Worm (Caenorhabditis elegans) whole organism, late embryonic: ENCODE data around the gene dct-14.
"Not testable (repeated sequence)": the region's sequence is repeated elsewhere in the genome, so short reads cannot be mapped to it uniquely, and the experiment has no call there.

Experiments used
- C08G9.2 ChIP-seq: sonication (generic microtip); optimal IDR thresholded peaks from 2 replicates; lab custom pipeline; 2016; ENCODE audit warnings: mild to moderate bottlenecking, missing genetic modification characterization, moderate library complexity, missing compliant biosample characterization
- F13H6.1 ChIP-seq: sonication (generic microtip); optimal IDR thresholded peaks from 2 replicates; lab custom pipeline; 2016; ENCODE audit warnings: missing genetic modification characterization, missing compliant biosample characterization
- K09A11.1 ChIP-seq: sonication (generic microtip); optimal IDR thresholded peaks from 2 replicates; lab custom pipeline; 2017; ENCODE audit warnings: antibody characterized with exemption, mild to moderate bottlenecking, missing genetic modification characterization, missing compliant biosample characterization; ENCODE audit not compliant: insufficient read depth
- Y22D7AL.16 ChIP-seq: sonication (generic microtip); optimal IDR thresholded peaks from 2 replicates; lab custom pipeline; 2016; ENCODE audit warnings: missing genetic modification characterization, missing compliant biosample characterization
- ceh-18 ChIP-seq: sonication (generic microtip); optimal IDR thresholded peaks from 2 replicates; lab custom pipeline; 2016; ENCODE audit warnings: missing genetic modification characterization, missing compliant biosample characterization
- ceh-2 ChIP-seq: sonication (generic microtip); optimal IDR thresholded peaks from 2 replicates; lab custom pipeline; 2016; ENCODE audit warnings: missing genotype, missing genetic modification characterization, missing compliant biosample characterization
- ceh-22 ChIP-seq: sonication (generic microtip); optimal IDR thresholded peaks from 2 replicates; lab custom pipeline; 2017; ENCODE audit warnings: missing biosample characterization, missing genetic modification characterization
- ceh-31 ChIP-seq: sonication (generic microtip); optimal IDR thresholded peaks from 2 replicates; lab custom pipeline; 2016; ENCODE audit warnings: missing genetic modification characterization, missing compliant biosample characterization
- ceh-34 ChIP-seq: sonication (generic microtip); optimal IDR thresholded peaks from 2 replicates; lab custom pipeline; 2016; ENCODE audit warnings: mild to moderate bottlenecking, missing genetic modification characterization, missing compliant biosample characterization
- ceh-45 ChIP-seq: fragments of 200-800 bp; sonication (Bioruptor generic); IDR thresholded peaks from 2 replicates; pipeline ENCODE4 v1.3.6; 2022; ENCODE audit warnings: missing genetic modification reagents, missing genetic modification characterization, missing compliant biosample characterization
- ceh-6 ChIP-seq: fragments of 200-800 bp; sonication (Bioruptor generic); optimal IDR thresholded peaks from 2 replicates; lab custom pipeline; 2018; ENCODE audit warnings: mild to moderate bottlenecking, missing genetic modification characterization, missing compliant biosample characterization
- ceh-9 ChIP-seq: sonication (generic microtip); optimal IDR thresholded peaks from 2 replicates; lab custom pipeline; 2016; ENCODE audit warnings: mild to moderate bottlenecking, missing genetic modification characterization, inconsistent platforms, missing compliant biosample characterization
- dmd-4 ChIP-seq: sonication (generic microtip); optimal IDR thresholded peaks from 2 replicates; lab custom pipeline; 2016; ENCODE audit warnings: borderline replicate concordance, missing genetic modification characterization, missing compliant biosample characterization
- dve-1 ChIP-seq: sonication (generic microtip); optimal IDR thresholded peaks from 2 replicates; lab custom pipeline; 2017; ENCODE audit warnings: antibody characterized with exemption, mild to moderate bottlenecking, missing genetic modification characterization, missing compliant biosample characterization
- elt-2 ChIP-seq: sonication (generic microtip); optimal IDR thresholded peaks from 2 replicates; lab custom pipeline; 2016; ENCODE audit warnings: missing genetic modification reagents, missing genetic modification characterization, missing compliant biosample characterization
- ets-4 ChIP-seq: sonication (generic microtip); optimal IDR thresholded peaks from 2 replicates; lab custom pipeline; 2016; ENCODE audit warnings: missing genetic modification characterization, missing compliant biosample characterization
- fax-1 ChIP-seq: sonication (generic microtip); optimal IDR thresholded peaks from 2 replicates; lab custom pipeline; 2016; ENCODE audit warnings: missing genotype, missing genetic modification characterization, missing compliant biosample characterization
- gmeb-2 ChIP-seq: sonication (generic microtip); optimal IDR thresholded peaks from 2 replicates; lab custom pipeline; 2016; ENCODE audit warnings: missing genetic modification characterization, inconsistent platforms, missing compliant biosample characterization
- hlh-30 ChIP-seq: sonication (generic microtip); optimal IDR thresholded peaks from 2 replicates; lab custom pipeline; 2017; ENCODE audit warnings: antibody characterized with exemption, missing genetic modification characterization, missing compliant biosample characterization; ENCODE audit not compliant: insufficient read depth
- hlh-8 ChIP-seq: sonication (generic microtip); optimal IDR thresholded peaks from 2 replicates; lab custom pipeline; 2016; ENCODE audit warnings: missing genotype, missing genetic modification characterization, missing compliant biosample characterization
- lim-6 ChIP-seq: sonication (generic microtip); optimal IDR thresholded peaks from 2 replicates; lab custom pipeline; 2016; ENCODE audit warnings: missing genetic modification characterization, missing compliant biosample characterization
- lin-11 ChIP-seq: fragments of 200-800 bp; sonication (Bioruptor generic); optimal IDR thresholded peaks from 2 replicates; lab custom pipeline; 2018; ENCODE audit warnings: mild to moderate bottlenecking, missing genetic modification characterization, missing compliant biosample characterization
- madf-2 ChIP-seq: sonication (generic microtip); optimal IDR thresholded peaks from 2 replicates; lab custom pipeline; 2017; ENCODE audit warnings: missing genetic modification characterization, missing compliant biosample characterization
- mec-3 ChIP-seq: sonication (generic microtip); optimal IDR thresholded peaks from 2 replicates; lab custom pipeline; 2016; ENCODE audit warnings: borderline replicate concordance, missing genetic modification characterization, missing compliant biosample characterization
- nhr-11 ChIP-seq: fragments of 150-350 bp; optimal IDR thresholded peaks from 2 replicates; lab custom pipeline; 2014; ENCODE audit warnings: missing biosample characterization, missing genetic modification characterization
- npax-4 ChIP-seq: sonication (generic microtip); optimal IDR thresholded peaks from 2 replicates; lab custom pipeline; 2016; ENCODE audit warnings: missing genetic modification characterization, missing compliant biosample characterization
- pat-9 ChIP-seq: fragments of 200-800 bp; sonication (Bioruptor generic); optimal IDR thresholded peaks from 2 replicates; lab custom pipeline; 2018; ENCODE audit warnings: mild to moderate bottlenecking, missing genetic modification characterization, moderate library complexity, missing compliant biosample characterization
- pha-4 ChIP-seq: fragments of 150-350 bp; optimal IDR thresholded peaks from 2 replicates; lab custom pipeline; 2018; ENCODE audit warnings: missing biosample characterization, missing genetic modification reagents, missing genetic modification characterization
- pqm-1 ChIP-seq: sonication (generic microtip); optimal IDR thresholded peaks from 2 replicates; lab custom pipeline; 2016; ENCODE audit warnings: missing genetic modification characterization, missing compliant biosample characterization
- pros-1 ChIP-seq: fragments of 150-350 bp; optimal IDR thresholded peaks from 2 replicates; lab custom pipeline; 2014; ENCODE audit warnings: missing biosample characterization, missing genetic modification reagents, missing genetic modification characterization
- sdc-2 ChIP-seq: sonication (generic microtip); optimal IDR thresholded peaks from 2 replicates; lab custom pipeline; 2016; ENCODE audit warnings: missing genotype, missing genetic modification characterization, missing compliant biosample characterization
- sox-2 ChIP-seq: fragments of 200-800 bp; sonication (Bioruptor generic); IDR thresholded peaks from 2 replicates; pipeline ENCODE4 v1.3.6; 2022; ENCODE audit warnings: missing genetic modification reagents, missing genetic modification characterization, missing compliant biosample characterization
- tbx-2 ChIP-seq: sonication (generic microtip); optimal IDR thresholded peaks from 2 replicates; lab custom pipeline; 2016; ENCODE audit warnings: missing genetic modification characterization, missing compliant biosample characterization
- tbx-7 ChIP-seq: sonication (generic microtip); optimal IDR thresholded peaks from 2 replicates; lab custom pipeline; 2016; ENCODE audit warnings: missing genotype, missing genetic modification characterization, missing compliant biosample characterization
- unc-3 ChIP-seq, 2 experiments: fragments of 200-800 bp in 1 of 2; sonication (Bioruptor generic) in 1 of 2; sonication (generic microtip) in 1 of 2; conservative IDR thresholded peaks in 1 of 2; optimal IDR thresholded peaks in 1 of 2; 2 replicates each; pipeline versions ENCODE4 v1.3.6 to Lab custom; 2016 to 2022; ENCODE audit warnings: missing compliant biosample characterization in 2 of 2, missing genetic modification characterization in 2 of 2, missing genetic modification reagents in 1 of 2
- unc-86 ChIP-seq: sonication (generic microtip); optimal IDR thresholded peaks from 2 replicates; lab custom pipeline; 2016; ENCODE audit warnings: missing genetic modification characterization, missing compliant biosample characterization
- zip-5 ChIP-seq: sonication (generic microtip); optimal IDR thresholded peaks from 2 replicates; lab custom pipeline; 2016; ENCODE audit warnings: missing genetic modification characterization, missing compliant biosample characterization
- ztf-16 ChIP-seq: sonication (generic microtip); optimal IDR thresholded peaks from 2 replicates; lab custom pipeline; 2017; ENCODE audit warnings: missing genetic modification characterization, missing compliant biosample characterization

Gene dct-14

ce11 chrV:20513661-20514060 is 13.4 kb upstream of the dct-14 start, which contains the start of gene Y38H6C.8:
Gene Y38H6C.8 (plus strand): TSS chrV:20513961.
- TF ChIP-seq pqm-1, ztf-16, ceh-9 (tag; lab: Kevin White, UChicago): not testable (repeated sequence)
- TF ChIP-seq, all 69 proteins: peak for 0; not testable (repeated sequence) for 69

- no peak for TF ChIP-seq ceh-31 (tag; lab: Kevin White, UChicago)
- no peak for TF ChIP-seq dmd-4 (tag; lab: Kevin White, UChicago)
- TF ChIP-seq pros-1 (tag; lab: Kevin White, UChicago): no peak
- no peak for TF ChIP-seq unc-3 (GFP tag; conservative IDR thresholded peaks at IDR 0.05; lab: Robert Waterston, UW)
- TF ChIP-seq unc-3 (tag; optimal IDR thresholded peaks at IDR 0.05; lab: Kevin White, UChicago): no peak
- TF ChIP-seq sdc-2 (tag; lab: Kevin White, UChicago): no peak
- TF ChIP-seq ceh-18: no peak
- TF ChIP-seq, all 69 proteins: peak for 0
These were observed 9.1 kb upstream of the dct-14 start for ce11 chrV:20509427-20509826.

- TF ChIP-seq hlh-8 (tag; lab: Kevin White, UChicago): no peak
- TF ChIP-seq pqm-1 (tag; lab: Kevin White, UChicago): no peak
- no peak for TF ChIP-seq lim-6
- no peak for TF ChIP-seq npax-4 (tag; lab: Kevin White, UChicago)
- no peak for TF ChIP-seq ceh-2 (tag; lab: Kevin White, UChicago)
- TF ChIP-seq K09A11.1 (tag; lab: Kevin White, UChicago): no peak
- no peak for TF ChIP-seq ceh-22 (tag; lab: Kevin White, UChicago)
- no peak for TF ChIP-seq pha-4 (tag; lab: Kevin White, UChicago)
- no peak for TF ChIP-seq Y22D7AL.16 (tag; lab: Kevin White, UChicago)
- no peak for TF ChIP-seq ceh-45 (GFP tag; lab: Robert Waterston, UW)
- no peak for TF ChIP-seq madf-2
- no peak for TF ChIP-seq ztf-16 (tag; lab: Kevin White, UChicago)
- TF ChIP-seq ceh-6 (GFP tag; lab: Kevin White, UChicago): no peak
- no peak for TF ChIP-seq tbx-7 (tag; lab: Kevin White, UChicago)
- TF ChIP-seq pros-1 (tag; lab: Kevin White, UChicago): no peak
These were observed 6.2 kb upstream of the dct-14 start for ce11 chrV:20506542-20506941.

- TF ChIP-seq hlh-8 (tag; lab: Kevin White, UChicago): no peak
- TF ChIP-seq hlh-30 (tag; lab: Kevin White, UChicago): no peak
- no peak for TF ChIP-seq ceh-34
- no peak for TF ChIP-seq K09A11.1 (tag; lab: Kevin White, UChicago)
- no peak for TF ChIP-seq fax-1
- TF ChIP-seq ceh-6 (GFP tag; lab: Kevin White, UChicago): no peak
- no peak for TF ChIP-seq zip-5 (tag; lab: Kevin White, UChicago)
- TF ChIP-seq Y22D7AL.16 (tag; lab: Kevin White, UChicago): no peak
- TF ChIP-seq ceh-31 (tag; lab: Kevin White, UChicago): no peak
- TF ChIP-seq sox-2: no peak
- TF ChIP-seq mec-3: no peak
These were observed 4.7 kb upstream of the dct-14 start, which contains the start of gene Y38H6C.4 for ce11 chrV:20504997-20505396. Gene Y38H6C.4 (minus strand): TSS chrV:20505097.

- TF ChIP-seq ets-4 (tag; lab: Kevin White, UChicago) (no peak), pqm-1 (tag; lab: Kevin White, UChicago) (no peak), hlh-30 (tag; lab: Kevin White, UChicago) (no peak), dve-1 (no peak), pat-9 (tag; lab: Kevin White, UChicago) (no peak), unc-86 (tag; lab: Kevin White, UChicago) (no peak), ceh-31 (tag; lab: Kevin White, UChicago) (no peak), tbx-7 (tag; lab: Kevin White, UChicago) (no peak), lin-11 (tag; lab: Kevin White, UChicago) (no peak), npax-4 (tag; lab: Kevin White, UChicago) (no peak), tbx-2 (tag; lab: Kevin White, UChicago) (no peak), ceh-6 (GFP tag; lab: Kevin White, UChicago) (no peak), elt-2 (tag; lab: Kevin White, UChicago) (no peak), C08G9.2 (tag; lab: Kevin White, UChicago) (no peak), F13H6.1 (tag; lab: Kevin White, UChicago) (no peak), nhr-11 (tag; lab: Kevin White, UChicago) (no peak), ceh-2 (tag; lab: Kevin White, UChicago) (no peak), gmeb-2 (tag; lab: Kevin White, UChicago) (no peak), sox-2 (no peak)
- TF ChIP-seq, all 69 proteins: peak for 0
These were observed 663 bp downstream of the dct-14 start for ce11 chrV:20499642-20500041.
